Worm (Caenorhabditis elegans): ENCODE results near the gene algn-7.

algn-7 gene

ce11 chrV:19882916-19883315 is 51.2 kb downstream of the algn-7 start, which contains the start of gene Y116F11B.13 (continued):
- TF ChIP-seq gei-17 (GFP tag; optimal IDR thresholded peaks at IDR 0.05) (no peak), ceh-27 (GFP tag; optimal IDR thresholded peaks at IDR 0.05) (no peak), ztf-3 (GFP tag; optimal IDR thresholded peaks at IDR 0.05) (no peak)
